Worm (Caenorhabditis elegans): ENCODE data around the gene aexr-1.

DNA sequence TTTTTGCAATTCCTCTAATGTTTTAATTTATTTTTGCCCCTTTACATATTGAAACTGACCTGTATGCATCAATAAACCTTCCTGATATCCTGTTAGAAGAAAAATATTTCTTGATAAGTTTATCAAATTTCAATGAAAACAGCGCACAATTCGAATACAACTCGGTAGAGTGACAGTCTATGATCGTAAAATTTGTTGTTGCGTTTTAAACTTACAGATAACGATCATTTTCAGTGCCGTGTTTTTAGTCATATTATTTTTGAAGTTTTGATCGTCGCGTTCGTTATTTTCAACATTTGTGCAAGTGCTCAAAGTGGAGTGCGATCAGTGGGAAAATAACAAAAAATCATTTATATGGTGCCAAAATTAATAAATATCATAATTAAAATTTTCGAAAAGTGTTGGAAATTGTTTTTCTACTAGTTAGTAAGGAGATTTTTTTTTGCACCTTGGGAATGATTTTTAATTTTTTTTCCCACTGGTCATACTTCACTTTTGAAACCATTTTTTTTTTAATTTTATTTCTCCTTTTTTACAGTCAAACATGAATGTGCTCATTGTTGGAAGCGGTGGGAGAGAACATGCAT is 39.4 kb upstream of the aexr-1 start, which contains the start of gene F38B6.4:
- TF ChIP-seq T22C8.4 (GFP tag; IDR thresholded peaks at IDR 0.05): no peak
- TF ChIP-seq flt-1 (GFP tag; IDR thresholded peaks at IDR 0.05): no peak
- no peak for TF ChIP-seq tab-1 (GFP tag; IDR thresholded peaks at IDR 0.05)
- no peak for TF ChIP-seq ztf-23 (GFP tag; IDR thresholded peaks at IDR 0.05)
- no peak for TF ChIP-seq med-1 (GFP tag; optimal IDR thresholded peaks at IDR 0.05; ENCODE audit: insufficient read depth)
- no peak for TF ChIP-seq ztf-29 (GFP tag; IDR thresholded peaks at IDR 0.05)
- TF ChIP-seq ref-1 (GFP tag; conservative IDR thresholded peaks at IDR 0.05): no peak
- no peak for TF ChIP-seq cog-1 (tag; optimal IDR thresholded peaks at IDR 0.05)
- no peak for TF ChIP-seq klf-2 (GFP tag; conservative IDR thresholded peaks at IDR 0.05)
